Worm (Caenorhabditis elegans) whole organism, L1 larva: Measurements from ENCODE around the gene col-168.

Experiments
- C34B4.2 ChIP-seq: sonication (generic microtip); optimal IDR thresholded peaks from 2 replicates; lab custom pipeline; 2017; ENCODE audit warnings: mild to moderate bottlenecking, missing genetic modification characterization, missing compliant biosample characterization
- Y116A8C.19 ChIP-seq: sonication (generic microtip); optimal IDR thresholded peaks from 2 replicates; lab custom pipeline; 2016; ENCODE audit warnings: missing compliant biosample characterization, missing genetic modification characterization, borderline replicate concordance
- aha-1 ChIP-seq: fragments of 150-350 bp; optimal IDR thresholded peaks from 2 replicates; lab custom pipeline; 2014; ENCODE audit warnings: missing biosample characterization, missing genetic modification characterization
- ceh-82 ChIP-seq, 3 experiments: fragments of 150-350 bp in 1 of 3; sonication (generic microtip) in 2 of 3; optimal IDR thresholded peaks; 2 replicates each; lab custom pipeline; 2014 to 2017; ENCODE audit warnings: missing biosample characterization in 3 of 3, missing genetic modification characterization in 3 of 3
- ces-1 ChIP-seq: fragments of 150-350 bp; optimal IDR thresholded peaks from 2 replicates; lab custom pipeline; 2014; ENCODE audit warnings: missing biosample characterization, missing genetic modification reagents, missing genetic modification characterization
- dsc-1 ChIP-seq: sonication (generic microtip); optimal IDR thresholded peaks from 2 replicates; lab custom pipeline; 2016; ENCODE audit warnings: mild to moderate bottlenecking, missing genetic modification characterization, missing compliant biosample characterization
- egl-27 ChIP-seq, 2 experiments: fragments of 150-350 bp in 1 of 2; sonication (generic microtip); optimal IDR thresholded peaks; 3 replicates each; lab custom pipeline; 2017 to 2018; ENCODE audit warnings: missing biosample characterization in 2 of 2, missing genetic modification characterization in 2 of 2, missing genetic modification reagents in 2 of 2
- elt-3 ChIP-seq, 6 experiments: fragments of 150-350 bp in 1 of 6; sonication (generic microtip); optimal IDR thresholded peaks; 2 replicates each; lab custom pipeline; 2017 to 2018; ENCODE audit warnings: missing biosample characterization in 6 of 6, missing genetic modification characterization in 6 of 6, inconsistent platforms in 1 of 6
- ets-5 ChIP-seq: fragments of 200-800 bp; sonication (Bioruptor generic); IDR thresholded peaks from 2 replicates; pipeline ENCODE4 v1.3.6; 2022; ENCODE audit warnings: missing genetic modification characterization, missing compliant biosample characterization
- fkh-4 ChIP-seq: sonication (generic microtip); optimal IDR thresholded peaks from 2 replicates; lab custom pipeline; 2016; ENCODE audit warnings: missing compliant biosample characterization, missing genetic modification characterization, borderline replicate concordance
- fkh-8 ChIP-seq: sonication (generic microtip); optimal IDR thresholded peaks from 2 replicates; lab custom pipeline; 2016; ENCODE audit warnings: mild to moderate bottlenecking, missing genetic modification characterization, missing compliant biosample characterization
- fos-1 ChIP-seq: fragments of 150-350 bp; optimal IDR thresholded peaks from 2 replicates; lab custom pipeline; 2014; ENCODE audit warnings: missing biosample characterization, missing genetic modification characterization
- hpl-2 ChIP-seq: fragments of 150-350 bp; optimal IDR thresholded peaks from 2 replicates; lab custom pipeline; 2014; ENCODE audit warnings: missing biosample characterization, missing genetic modification reagents, missing genetic modification characterization
- lin-13 ChIP-seq: fragments of 150-350 bp; optimal IDR thresholded peaks from 2 replicates; lab custom pipeline; 2014; ENCODE audit warnings: missing biosample characterization, missing genetic modification reagents, missing genetic modification characterization
- lin-14 ChIP-seq: fragments of 200-800 bp; sonication (Bioruptor generic); optimal IDR thresholded peaks from 2 replicates; lab custom pipeline; 2018; ENCODE audit warnings: mild to moderate bottlenecking, missing genetic modification characterization, moderate library complexity, missing compliant biosample characterization
- lin-35 ChIP-seq, 2 experiments: fragments of 150-350 bp; optimal IDR thresholded peaks; 2 replicates each; lab custom pipeline; 2014; ENCODE audit warnings: missing biosample characterization in 2 of 2, missing genetic modification characterization in 2 of 2, missing genetic modification reagents in 2 of 2
- lin-39 ChIP-seq: fragments of 150-350 bp; optimal IDR thresholded peaks from 2 replicates; lab custom pipeline; 2014; ENCODE audit warnings: missing biosample characterization, missing genetic modification reagents, missing genetic modification characterization
- lir-3 ChIP-seq: sonication (generic microtip); optimal IDR thresholded peaks from 2 replicates; lab custom pipeline; 2016; ENCODE audit warnings: mild to moderate bottlenecking, missing genetic modification characterization, moderate library complexity, missing compliant biosample characterization; ENCODE audit not compliant: poor library complexity
- lsy-2 ChIP-seq, 2 experiments: fragments of 150-350 bp; optimal IDR thresholded peaks; 2 replicates each; lab custom pipeline; 2014; ENCODE audit warnings: missing biosample characterization in 2 of 2, missing genetic modification characterization in 2 of 2
- mab-9 ChIP-seq: fragments of 200-800 bp; sonication (Bioruptor generic); IDR thresholded peaks from 2 replicates; pipeline ENCODE4 v1.3.6; 2022; ENCODE audit warnings: missing genetic modification reagents, missing genetic modification characterization, missing compliant biosample characterization
- mdl-1 ChIP-seq, 2 experiments: fragments of 150-350 bp; optimal IDR thresholded peaks; 2 replicates each; lab custom pipeline; 2014 to 2017; ENCODE audit warnings: missing biosample characterization in 2 of 2, missing genetic modification characterization in 2 of 2, inconsistent platforms in 1 of 2
- mef-2 ChIP-seq: fragments of 150-350 bp; optimal IDR thresholded peaks from 2 replicates; lab custom pipeline; 2014; ENCODE audit warnings: missing biosample characterization, missing genetic modification characterization
- mep-1 ChIP-seq: fragments of 150-350 bp; optimal IDR thresholded peaks from 2 replicates; lab custom pipeline; 2014; ENCODE audit warnings: missing biosample characterization, missing genetic modification characterization
- nhr-12 ChIP-seq: sonication (generic microtip); optimal IDR thresholded peaks from 2 replicates; lab custom pipeline; 2017; ENCODE audit warnings: missing biosample characterization, missing genetic modification characterization
- nhr-20 ChIP-seq: sonication (generic microtip); optimal IDR thresholded peaks from 2 replicates; lab custom pipeline; 2016; ENCODE audit warnings: mild to moderate bottlenecking, missing genetic modification characterization, missing compliant biosample characterization
- nhr-237 ChIP-seq: fragments of 150-350 bp; optimal IDR thresholded peaks from 2 replicates; lab custom pipeline; 2014; ENCODE audit warnings: missing biosample characterization, missing genetic modification characterization
- nhr-28 ChIP-seq: fragments of 150-350 bp; optimal IDR thresholded peaks from 2 replicates; lab custom pipeline; 2014; ENCODE audit warnings: missing biosample characterization, missing genetic modification characterization
- nhr-47 ChIP-seq: sonication (generic microtip); optimal IDR thresholded peaks from 2 replicates; lab custom pipeline; 2016; ENCODE audit warnings: mild to moderate bottlenecking, missing genetic modification characterization, moderate library complexity, missing compliant biosample characterization
- nhr-71 ChIP-seq: sonication (generic microtip); optimal IDR thresholded peaks from 2 replicates; lab custom pipeline; 2016; ENCODE audit warnings: mild to moderate bottlenecking, missing genetic modification characterization, moderate library complexity, missing compliant biosample characterization
- nhr-76 ChIP-seq: sonication (generic microtip); optimal IDR thresholded peaks from 2 replicates; lab custom pipeline; 2017; ENCODE audit warnings: missing biosample characterization, missing genetic modification characterization
- nhr-77 ChIP-seq: fragments of 150-350 bp; optimal IDR thresholded peaks from 2 replicates; lab custom pipeline; 2014; ENCODE audit warnings: missing biosample characterization, missing genetic modification characterization
- nhr-90 ChIP-seq: sonication (generic microtip); optimal IDR thresholded peaks from 2 replicates; lab custom pipeline; 2016; ENCODE audit warnings: mild to moderate bottlenecking, missing genetic modification characterization, missing compliant biosample characterization; ENCODE audit not compliant: poor library complexity
- pag-3 ChIP-seq: sonication (generic microtip); optimal IDR thresholded peaks from 2 replicates; lab custom pipeline; 2017; ENCODE audit warnings: missing genetic modification characterization, mild to moderate bottlenecking, missing compliant biosample characterization, antibody characterized with exemption, borderline replicate concordance; ENCODE audit not compliant: insufficient read depth
- pax-3 ChIP-seq: fragments of 200-800 bp; sonication (Bioruptor generic); optimal IDR thresholded peaks from 2 replicates; lab custom pipeline; 2018; ENCODE audit warnings: mild to moderate bottlenecking, missing genetic modification characterization, moderate library complexity, missing compliant biosample characterization
- pqm-1 ChIP-seq: sonication (generic microtip); optimal IDR thresholded peaks from 3 replicates; lab custom pipeline; 2017; ENCODE audit warnings: missing biosample characterization, missing genetic modification characterization
- rnt-1 ChIP-seq: sonication (generic microtip); optimal IDR thresholded peaks from 2 replicates; lab custom pipeline; 2016; ENCODE audit warnings: mild to moderate bottlenecking, missing genetic modification characterization, moderate library complexity, missing compliant biosample characterization
- snpc-4 ChIP-seq: fragments of 150-350 bp; optimal IDR thresholded peaks from 2 replicates; lab custom pipeline; 2014; ENCODE audit warnings: missing biosample characterization, missing genetic modification characterization
- snu-23 ChIP-seq: sonication (generic microtip); optimal IDR thresholded peaks from 2 replicates; lab custom pipeline; 2016; ENCODE audit warnings: missing genetic modification characterization, missing compliant biosample characterization
- sptf-1 ChIP-seq: fragments of 150-350 bp; optimal IDR thresholded peaks from 2 replicates; lab custom pipeline; 2014; ENCODE audit warnings: missing biosample characterization, missing genetic modification characterization
- swsn-7 ChIP-seq: sonication (generic microtip); optimal IDR thresholded peaks from 2 replicates; lab custom pipeline; 2016; ENCODE audit warnings: missing genetic modification characterization, missing compliant biosample characterization
- tbx-2 ChIP-seq: sonication (generic microtip); optimal IDR thresholded peaks from 2 replicates; lab custom pipeline; 2016; ENCODE audit warnings: missing genetic modification characterization, missing compliant biosample characterization
- tlp-1 ChIP-seq: fragments of 150-350 bp; optimal IDR thresholded peaks from 2 replicates; lab custom pipeline; 2014; ENCODE audit warnings: missing biosample characterization, missing genetic modification characterization
- unc-130 ChIP-seq: fragments of 150-350 bp; optimal IDR thresholded peaks from 2 replicates; lab custom pipeline; 2017; ENCODE audit warnings: missing biosample characterization, missing genetic modification characterization, inconsistent platforms
- unc-98 ChIP-seq: fragments of 200-800 bp; sonication (Bioruptor generic); IDR thresholded peaks from 2 replicates; pipeline ENCODE4 v1.3.6; 2022; ENCODE audit warnings: missing genetic modification characterization, missing compliant biosample characterization
- xbp-1 ChIP-seq: sonication (generic microtip); optimal IDR thresholded peaks from 2 replicates; lab custom pipeline; 2016; ENCODE audit warnings: missing genetic modification characterization, missing compliant biosample characterization
- zag-1 ChIP-seq: fragments of 150-350 bp; optimal IDR thresholded peaks from 2 replicates; lab custom pipeline; 2014; ENCODE audit warnings: missing biosample characterization, missing genetic modification characterization
- ztf-11 ChIP-seq, 2 experiments: sonication (generic microtip); optimal IDR thresholded peaks; 2 replicates each; lab custom pipeline; 2016 to 2017; ENCODE audit warnings: missing genetic modification characterization in 2 of 2, missing biosample characterization in 1 of 2, missing compliant biosample characterization in 1 of 2
- ztf-4 ChIP-seq: fragments of 150-350 bp; optimal IDR thresholded peaks from 2 replicates; lab custom pipeline; 2014; ENCODE audit warnings: missing biosample characterization, missing genetic modification characterization

The col-168 gene

DNA sequence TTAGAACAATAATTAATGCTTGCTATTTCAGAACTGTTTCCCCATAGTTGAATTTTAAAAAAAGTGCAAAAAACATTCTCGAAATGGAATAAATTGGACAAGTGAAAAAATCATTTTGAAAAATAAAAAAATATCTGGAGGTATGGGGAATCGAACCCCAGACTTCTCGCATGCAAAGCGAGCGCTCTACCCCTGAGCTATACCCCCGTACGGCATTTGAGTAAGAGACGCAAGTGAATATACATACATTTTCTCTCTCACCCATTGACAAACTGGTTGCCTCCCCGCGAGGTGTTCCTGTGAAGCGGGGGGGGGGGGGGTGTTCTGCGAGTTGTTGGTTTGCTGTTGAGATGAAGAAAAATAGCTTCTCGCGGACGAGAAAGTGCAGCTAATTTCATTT lies 34.0 kb upstream of the col-168 start (continued):
- peak; percentile 7 to 40 for TF ChIP-seq lsy-2 (tag; optimal IDR thresholded peaks at IDR 0.05; lab: Kevin White, UChicago)

DNA sequence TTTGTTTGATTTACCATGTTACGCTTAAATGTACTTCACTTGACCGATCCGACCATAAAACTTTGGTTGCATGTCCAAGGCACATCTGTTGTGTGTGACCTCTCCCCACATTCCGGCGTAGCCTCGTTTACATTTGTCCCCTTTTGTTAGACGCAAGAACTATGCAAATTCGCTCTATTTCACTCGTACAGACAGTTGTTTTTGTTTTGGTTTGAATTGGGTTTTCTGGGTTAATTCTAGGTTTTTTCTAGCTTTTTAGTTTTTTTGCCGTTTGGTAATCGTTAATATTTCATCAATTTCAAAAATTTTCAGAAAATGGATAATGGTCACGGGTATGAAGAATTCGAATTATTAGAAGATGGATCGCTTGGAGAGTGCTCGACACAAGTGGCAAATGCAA lies 33.4 kb upstream of the col-168 start, which contains the start of gene mom-1:
Gene mom-1, plus strand, starts transcription at position 301 of the 400 bp plus-strand sequence.
- TF ChIP-seq nhr-77 (tag; lab: Kevin White, UChicago): no peak
- no peak for TF ChIP-seq C34B4.2
- TF ChIP-seq unc-130 (tag; lab: Kevin White, UChicago): no peak
- no peak for TF ChIP-seq lir-3 (tag; lab: Kevin White, UChicago)
- no peak for TF ChIP-seq nhr-76 (tag; lab: Kevin White, UChicago)
- no peak for TF ChIP-seq nhr-237
- no peak for TF ChIP-seq snu-23 (GFP tag; lab: Kevin White, UChicago)
- no peak for TF ChIP-seq lin-13 (GFP tag; lab: Kevin White, UChicago)
- no peak for TF ChIP-seq mdl-1 (tag; optimal IDR thresholded peaks at IDR 0.05; lab: Kevin White, UChicago)
- no peak for TF ChIP-seq ztf-4 (tag; lab: Kevin White, UChicago)
- no peak for TF ChIP-seq mep-1 (tag; lab: Kevin White, UChicago)
- TF ChIP-seq lin-14 (GFP tag; lab: Kevin White, UChicago): no peak
- no peak for TF ChIP-seq rnt-1
- TF ChIP-seq pag-3 (tag; lab: Kevin White, UChicago): no peak

DNA sequence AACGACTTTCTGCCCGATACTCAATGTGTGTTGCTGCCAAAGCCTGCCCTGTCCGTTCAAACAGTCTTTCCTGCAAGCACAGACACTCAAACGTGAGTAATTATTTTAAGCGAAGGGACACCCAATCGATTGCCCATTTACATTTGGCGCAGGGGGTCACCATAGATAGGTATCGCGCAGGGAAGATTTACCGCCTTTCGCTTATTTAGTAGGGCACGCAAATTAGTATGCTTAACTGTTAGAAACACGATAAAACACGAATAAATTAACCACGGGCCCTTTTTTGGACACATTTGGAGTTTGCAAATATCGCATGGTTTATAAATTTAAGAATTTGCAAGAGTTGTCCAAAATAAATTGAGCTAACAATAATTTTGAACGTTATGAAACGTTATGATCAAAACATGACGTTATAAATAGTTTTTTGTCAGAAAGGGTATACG lies 29.8 kb upstream of the col-168 start:
- peak; percentile 77 for TF ChIP-seq unc-130 (tag; lab: Kevin White, UChicago)
- peak; percentile 99 for TF ChIP-seq fkh-8
- TF ChIP-seq nhr-71 (tag; lab: Kevin White, UChicago): peak; percentile 99
- peak; percentile 99 for TF ChIP-seq ztf-4 (tag; lab: Kevin White, UChicago)
- TF ChIP-seq mab-9 (GFP tag; lab: Robert Waterston, UW): peak; percentile 98
- peak; percentile 92 for TF ChIP-seq lir-3 (tag; lab: Kevin White, UChicago)
- TF ChIP-seq nhr-47 (tag; lab: Kevin White, UChicago): peak; percentile 100
- TF ChIP-seq unc-98: peak; percentile 81
- peak; percentile 98 for TF ChIP-seq rnt-1
- no peak for TF ChIP-seq ets-5 (GFP tag; lab: Robert Waterston, UW)
- peak; percentile 92 for TF ChIP-seq fkh-4 (tag; lab: Kevin White, UChicago)
- TF ChIP-seq sptf-1: no peak
- peak; percentile 53 for TF ChIP-seq aha-1
- peak; percentile 62 for TF ChIP-seq nhr-28 (tag; lab: Kevin White, UChicago)
- TF ChIP-seq ceh-82 (tag; optimal IDR thresholded peaks at IDR 0.05; lab: Kevin White, UChicago): peak; percentile 98 to 100 (median 99)
- TF ChIP-seq pqm-1 (tag; lab: Kevin White, UChicago): peak; percentile 98
- peak; percentile 100 for TF ChIP-seq nhr-90 (tag; lab: Kevin White, UChicago)
- peak; percentile 99 for TF ChIP-seq nhr-20 (tag; lab: Kevin White, UChicago)
- TF ChIP-seq Y116A8C.19 (tag; lab: Kevin White, UChicago): no peak
- TF ChIP-seq pax-3 (tag; lab: Kevin White, UChicago): peak; percentile 96
- TF ChIP-seq lsy-2 (tag; optimal IDR thresholded peaks at IDR 0.05; lab: Kevin White, UChicago): peak; percentile 94 to 95
- peak; percentile 99 for TF ChIP-seq lin-39
- peak; percentile 99 for TF ChIP-seq swsn-7 (tag; lab: Kevin White, UChicago)
- peak; percentile 85 for TF ChIP-seq nhr-12 (tag; lab: Kevin White, UChicago)
- TF ChIP-seq egl-27 (tag; optimal IDR thresholded peaks at IDR 0.05; lab: Kevin White, UChicago): peak; percentile 88 to 97
- peak; percentile 99 for TF ChIP-seq tbx-2 (tag; lab: Kevin White, UChicago)
- TF ChIP-seq dsc-1 (tag; lab: Kevin White, UChicago): peak; percentile 100
- peak; percentile 99 for TF ChIP-seq fos-1
- TF ChIP-seq ces-1: peak; percentile 96
- TF ChIP-seq hpl-2 (GFP tag; lab: Kevin White, UChicago): peak; percentile 98
- peak; percentile 99 for TF ChIP-seq xbp-1
- no peak for TF ChIP-seq C34B4.2
- peak; percentile 85 for TF ChIP-seq snpc-4 (tag; lab: Kevin White, UChicago)
- TF ChIP-seq lin-35 (GFP tag; optimal IDR thresholded peaks at IDR 0.05; lab: Kevin White, UChicago): peak; percentile 82 to 93
- peak; percentile 66 for TF ChIP-seq zag-1 (tag; lab: Kevin White, UChicago)
- TF ChIP-seq tlp-1 (tag; lab: Kevin White, UChicago): peak; percentile 33
- peak; percentile 90 for TF ChIP-seq mef-2 (tag; lab: Kevin White, UChicago)
- TF ChIP-seq elt-3 (tag; optimal IDR thresholded peaks at IDR 0.05; lab: Kevin White, UChicago): peak; percentile 58 to 100 (median 96)
- peak; percentile 84 to 98 for TF ChIP-seq ztf-11 (tag; optimal IDR thresholded peaks at IDR 0.05; lab: Kevin White, UChicago)
